Worm (Caenorhabditis elegans) whole organism, young adult: ENCODE measurements around the gene emb-30.

ENCODE experiments used
- B0019.2 ChIP-seq: fragments of 200-800 bp; sonication (Bioruptor generic); conservative IDR thresholded peaks from 2 replicates; pipeline ENCODE4 v1.3.6; 2022; ENCODE audit warnings: missing genetic modification reagents, missing genetic modification characterization, missing compliant biosample characterization
- B0035.1 ChIP-seq: sonication (generic microtip); optimal IDR thresholded peaks from 2 replicates; lab custom pipeline; 2016; ENCODE audit warnings: missing genetic modification characterization, mild to moderate bottlenecking, missing compliant biosample characterization, missing genotype, missing genetic modification reagents
- C17E4.6 ChIP-seq: fragments of 200-800 bp; sonication (Bioruptor generic); IDR thresholded peaks from 2 replicates; pipeline ENCODE4 v1.3.6; 2022; ENCODE audit warnings: missing genetic modification reagents, missing genetic modification characterization, missing compliant biosample characterization
- F33H1.4 ChIP-seq: fragments of 200-800 bp; sonication (Bioruptor generic); IDR thresholded peaks from 2 replicates; pipeline ENCODE4 v1.3.6; 2022; ENCODE audit warnings: missing genetic modification reagents, missing genetic modification characterization, missing compliant biosample characterization
- F37B4.10 ChIP-seq: fragments of 200-800 bp; sonication (Bioruptor generic); IDR thresholded peaks from 2 replicates; pipeline ENCODE4 v1.3.6; 2022; ENCODE audit warnings: missing genetic modification characterization, missing compliant biosample characterization
- F39B2.1 ChIP-seq: fragments of 200-800 bp; sonication (Bioruptor generic); IDR thresholded peaks from 2 replicates; pipeline ENCODE4 v1.3.6; 2022; ENCODE audit warnings: missing genetic modification reagents, missing genetic modification characterization, missing compliant biosample characterization
- Y53F4B.3 ChIP-seq: fragments of 200-800 bp; sonication (Bioruptor generic); IDR thresholded peaks from 2 replicates; pipeline ENCODE4 v1.3.6; 2022; ENCODE audit warnings: missing genetic modification reagents, missing genetic modification characterization, missing compliant biosample characterization
- Y53G8AR.9 ChIP-seq: fragments of 200-800 bp; sonication (Bioruptor generic); conservative IDR thresholded peaks from 2 replicates; pipeline ENCODE4 v1.3.6; 2022; ENCODE audit warnings: missing genetic modification reagents, missing genetic modification characterization, missing compliant biosample characterization
- Y56A3A.18 ChIP-seq: fragments of 200-800 bp; sonication (Bioruptor generic); IDR thresholded peaks from 2 replicates; pipeline ENCODE4 v1.3.6; 2022; ENCODE audit warnings: missing genetic modification reagents, missing genetic modification characterization, missing compliant biosample characterization
- Y79H2A.3 ChIP-seq: fragments of 200-800 bp; sonication (Bioruptor generic); conservative IDR thresholded peaks from 2 replicates; pipeline ENCODE4 v1.3.6; 2022; ENCODE audit warnings: missing genetic modification reagents, missing genetic modification characterization, missing compliant biosample characterization
- Y95B8A.8 ChIP-seq: fragments of 200-800 bp; sonication (Bioruptor generic); IDR thresholded peaks from 2 replicates; pipeline ENCODE4 v1.3.6; 2022; ENCODE audit warnings: missing genetic modification reagents, missing genetic modification characterization, missing compliant biosample characterization
- ZK185.1 ChIP-seq: sonication (generic microtip); optimal IDR thresholded peaks from 2 replicates; lab custom pipeline; 2016; ENCODE audit warnings: mild to moderate bottlenecking, missing genetic modification characterization, missing compliant biosample characterization; ENCODE audit not compliant: poor library complexity, severe bottlenecking
- akir-1 ChIP-seq: fragments of 200-800 bp; sonication (Bioruptor generic); optimal IDR thresholded peaks from 2 replicates; lab custom pipeline; 2018; ENCODE audit warnings: mild to moderate bottlenecking, missing genetic modification characterization, moderate library complexity, missing compliant biosample characterization
- bed-1 ChIP-seq: fragments of 200-800 bp; sonication (Bioruptor generic); IDR thresholded peaks from 2 replicates; pipeline ENCODE4 v1.3.6; 2022; ENCODE audit warnings: missing genetic modification reagents, missing genetic modification characterization, missing compliant biosample characterization
- ceh-100 ChIP-seq: fragments of 200-800 bp; sonication (Bioruptor generic); IDR thresholded peaks from 2 replicates; pipeline ENCODE4 v1.3.6; 2022; ENCODE audit warnings: missing genetic modification reagents, missing genetic modification characterization, missing compliant biosample characterization
- ceh-27 ChIP-seq: fragments of 200-800 bp; sonication (Bioruptor generic); optimal IDR thresholded peaks from 2 replicates; lab custom pipeline; 2018; ENCODE audit warnings: mild to moderate bottlenecking, missing genetic modification characterization, moderate library complexity, missing compliant biosample characterization
- ceh-58 ChIP-seq: fragments of 200-800 bp; sonication (Bioruptor generic); IDR thresholded peaks from 2 replicates; pipeline ENCODE4 v1.3.6; 2022; ENCODE audit warnings: missing genetic modification characterization, missing compliant biosample characterization
- chd-7 ChIP-seq: sonication (generic microtip); optimal IDR thresholded peaks from 2 replicates; lab custom pipeline; 2016; ENCODE audit warnings: mild to moderate bottlenecking, missing genetic modification characterization, moderate library complexity, missing compliant biosample characterization
- dox-1 ChIP-seq: fragments of 200-800 bp; sonication (Bioruptor generic); IDR thresholded peaks from 2 replicates; pipeline ENCODE4 v1.3.6; 2022; ENCODE audit warnings: missing genetic modification reagents, missing genetic modification characterization, missing compliant biosample characterization
- dpl-1 ChIP-seq: fragments of 150-350 bp; optimal IDR thresholded peaks from 2 replicates; lab custom pipeline; 2014; ENCODE audit warnings: missing biosample characterization, missing genetic modification reagents, missing genetic modification characterization
- efl-1 ChIP-seq: fragments of 150-350 bp; optimal IDR thresholded peaks from 2 replicates; lab custom pipeline; 2014; ENCODE audit warnings: missing biosample characterization, missing genetic modification reagents, missing genetic modification characterization
- egl-18 ChIP-seq: fragments of 200-800 bp; sonication (Bioruptor generic); IDR thresholded peaks from 2 replicates; pipeline ENCODE4 v1.3.6; 2022; ENCODE audit warnings: missing genetic modification reagents, missing genetic modification characterization, missing compliant biosample characterization
- lag-1 ChIP-seq: fragments of 200-800 bp; sonication (Bioruptor generic); IDR thresholded peaks from 2 replicates; pipeline ENCODE4 v1.3.6; 2022; ENCODE audit warnings: missing genetic modification reagents, missing genetic modification characterization, missing compliant biosample characterization
- lin-35 ChIP-seq, 3 experiments: fragments of 150-350 bp in 2 of 3; sonication (generic microtip) in 1 of 3; optimal IDR thresholded peaks; 2 replicates each; lab custom pipeline; 2014 to 2018; ENCODE audit warnings: missing biosample characterization in 3 of 3, missing genetic modification characterization in 3 of 3, missing genetic modification reagents in 3 of 3
- lin-40 ChIP-seq: sonication (generic microtip); optimal IDR thresholded peaks from 2 replicates; lab custom pipeline; 2016; ENCODE audit warnings: missing genetic modification characterization, mild to moderate bottlenecking, missing compliant biosample characterization, missing genotype, missing genetic modification reagents
- lir-1 ChIP-seq: fragments of 200-800 bp; sonication (Bioruptor generic); conservative IDR thresholded peaks from 2 replicates; pipeline ENCODE4 v1.3.6; 2022; ENCODE audit warnings: missing genetic modification reagents, missing genetic modification characterization, missing compliant biosample characterization
- madf-8 ChIP-seq: fragments of 200-800 bp; sonication (Bioruptor generic); conservative IDR thresholded peaks from 2 replicates; pipeline ENCODE4 v1.3.6; 2022; ENCODE audit warnings: missing genetic modification reagents, missing genetic modification characterization, missing compliant biosample characterization
- mcd-1 ChIP-seq: fragments of 200-800 bp; sonication (Bioruptor generic); IDR thresholded peaks from 2 replicates; pipeline ENCODE4 v1.3.6; 2022; ENCODE audit warnings: missing genetic modification reagents, missing genetic modification characterization, missing compliant biosample characterization
- mes-4 ChIP-seq: sonication (generic microtip); optimal IDR thresholded peaks from 2 replicates; lab custom pipeline; 2016; ENCODE audit warnings: missing genotype, missing genetic modification characterization, missing compliant biosample characterization
- nfya-1 ChIP-seq: sonication (generic microtip); optimal IDR thresholded peaks from 2 replicates; lab custom pipeline; 2017; ENCODE audit warnings: antibody characterized with exemption, missing compliant biosample characterization, missing genetic modification characterization, borderline replicate concordance; ENCODE audit not compliant: insufficient read depth
- nfyb-1 ChIP-seq: fragments of 200-800 bp; sonication (Bioruptor generic); IDR thresholded peaks from 2 replicates; pipeline ENCODE4 v1.3.6; 2022; ENCODE audit warnings: missing genetic modification reagents, missing genetic modification characterization, missing compliant biosample characterization
- nhr-27 ChIP-seq: fragments of 200-800 bp; sonication (Bioruptor generic); optimal IDR thresholded peaks from 2 replicates; lab custom pipeline; 2018; ENCODE audit warnings: mild to moderate bottlenecking, missing genetic modification characterization, moderate library complexity, missing compliant biosample characterization
- nhr-80 ChIP-seq: sonication (generic microtip); optimal IDR thresholded peaks from 2 replicates; lab custom pipeline; 2016; ENCODE audit warnings: missing genetic modification characterization, missing compliant biosample characterization
- nhr-90 ChIP-seq: sonication (generic microtip); optimal IDR thresholded peaks from 2 replicates; lab custom pipeline; 2016; ENCODE audit warnings: missing genotype, mild to moderate bottlenecking, missing genetic modification characterization, missing compliant biosample characterization
- rcor-1 ChIP-seq: fragments of 200-800 bp; sonication (Bioruptor generic); IDR thresholded peaks from 2 replicates; pipeline ENCODE4 v1.3.6; 2022; ENCODE audit warnings: missing genetic modification reagents, missing genetic modification characterization, missing compliant biosample characterization
- repo-1 ChIP-seq: sonication (generic microtip); optimal IDR thresholded peaks from 2 replicates; lab custom pipeline; 2017; ENCODE audit warnings: mild to moderate bottlenecking, missing genetic modification characterization, missing compliant biosample characterization
- snpc-3.4 ChIP-seq: sonication (generic microtip); optimal IDR thresholded peaks from 2 replicates; lab custom pipeline; 2017; ENCODE audit warnings: missing genetic modification characterization, mild to moderate bottlenecking, missing compliant biosample characterization, antibody characterized with exemption, moderate library complexity, missing genotype, missing genetic modification reagents
- snpc-4 ChIP-seq, 5 experiments: fragments of 150-350 bp in 1 of 5; sonication (generic microtip) in 4 of 5; optimal IDR thresholded peaks; 2 replicates each; lab custom pipeline; 2014 to 2018; ENCODE audit warnings: missing genetic modification characterization in 5 of 5, missing biosample characterization in 3 of 5, antibody characterized with exemption in 2 of 5, mild to moderate bottlenecking in 2 of 5, missing compliant biosample characterization in 2 of 5, missing genotype in 2 of 5, moderate library complexity in 2 of 5, missing genetic modification reagents in 1 of 5
- somi-1 ChIP-seq: fragments of 200-800 bp; sonication (Bioruptor generic); optimal IDR thresholded peaks from 2 replicates; lab custom pipeline; 2018; ENCODE audit warnings: mild to moderate bottlenecking, missing genetic modification characterization, missing compliant biosample characterization
- sptf-2 ChIP-seq: fragments of 200-800 bp; sonication (Bioruptor generic); optimal IDR thresholded peaks from 2 replicates; lab custom pipeline; 2018; ENCODE audit warnings: mild to moderate bottlenecking, missing genetic modification characterization, missing compliant biosample characterization
- unc-62 ChIP-seq: fragments of 150-350 bp; optimal IDR thresholded peaks from 2 replicates; lab custom pipeline; 2014; ENCODE audit warnings: missing biosample characterization, missing genetic modification reagents, missing genetic modification characterization
- xnd-1 ChIP-seq: sonication (generic microtip); optimal IDR thresholded peaks from 2 replicates; lab custom pipeline; 2016; ENCODE audit warnings: missing genotype, missing genetic modification reagents, missing genetic modification characterization, missing compliant biosample characterization
- zfh-2 ChIP-seq: fragments of 200-800 bp; sonication (Bioruptor generic); conservative IDR thresholded peaks from 2 replicates; pipeline ENCODE4 v1.3.6; 2022; ENCODE audit warnings: missing genetic modification reagents, missing genetic modification characterization, missing compliant biosample characterization
- ztf-18 ChIP-seq: sonication (generic microtip); optimal IDR thresholded peaks from 2 replicates; lab custom pipeline; 2016; ENCODE audit warnings: missing genotype, mild to moderate bottlenecking, missing genetic modification characterization, missing compliant biosample characterization
- ztf-25 ChIP-seq: fragments of 200-800 bp; sonication (Bioruptor generic); IDR thresholded peaks from 2 replicates; pipeline ENCODE4 v1.3.6; 2022; ENCODE audit warnings: missing genetic modification reagents, missing genetic modification characterization, missing compliant biosample characterization
- ztf-26 ChIP-seq: sonication (generic microtip); optimal IDR thresholded peaks from 2 replicates; lab custom pipeline; 2017; ENCODE audit warnings: missing genetic modification characterization, missing compliant biosample characterization
- ztf-3 ChIP-seq: fragments of 200-800 bp; sonication (Bioruptor generic); optimal IDR thresholded peaks from 2 replicates; lab custom pipeline; 2018; ENCODE audit warnings: mild to moderate bottlenecking, missing genetic modification characterization, missing compliant biosample characterization

emb-30 gene

DNA sequence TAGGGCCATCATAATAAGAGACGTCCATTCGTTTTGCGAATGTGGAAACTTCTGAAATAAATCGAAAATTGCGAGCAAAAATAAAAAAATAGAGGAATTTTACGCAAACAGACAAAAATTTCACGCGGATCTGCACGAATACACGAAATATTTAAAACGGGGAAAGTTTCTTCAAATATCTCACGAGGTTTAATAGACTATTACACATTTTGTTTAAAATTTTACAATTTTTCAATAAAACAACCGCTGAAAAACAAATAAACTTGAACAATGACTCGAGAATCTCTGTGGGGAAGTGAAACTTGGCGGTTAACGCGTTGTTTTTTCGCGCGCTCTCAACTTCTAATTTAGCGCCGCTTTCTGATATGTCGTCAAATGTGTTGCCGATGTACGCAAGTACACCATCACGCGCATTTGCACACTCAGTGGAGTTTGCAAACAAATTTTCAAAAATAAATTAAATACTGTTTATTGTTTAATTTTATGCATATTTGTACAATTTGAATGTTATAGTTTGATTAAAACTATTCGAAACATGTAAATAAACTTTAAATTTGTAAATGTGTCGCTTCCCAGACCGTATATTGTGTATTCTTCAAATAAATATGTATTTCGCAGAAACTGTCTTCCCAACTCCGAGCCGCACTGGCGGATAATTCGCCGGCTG, 48.0 kb downstream of the emb-30 start, which contains the start of the genes gpr-2 and rgr-1 (continued):
- TF ChIP-seq snpc-4 (GFP tag; optimal IDR thresholded peaks at IDR 0.05; lab: Kevin White, UChicago) (no peak), snpc-4 (tag; optimal IDR thresholded peaks at IDR 0.05; lab: Kevin White, UChicago) (peak in 3 of 4 experiments; percentile 13 to 64 (median 40)), dox-1 (GFP tag; lab: Robert Waterston, UW) (peak; percentile 86), mcd-1 (peak; percentile 80), somi-1 (GFP tag; lab: Kevin White, UChicago) (no peak), lag-1 (no peak), lin-35 (GFP tag; optimal IDR thresholded peaks at IDR 0.05; lab: Kevin White, UChicago) (peak in 2 of 3 experiments; percentile 44 to 63), lir-1 (peak; percentile 40; the same call in 1 of the 2 replicates), sptf-2 (GFP tag; lab: Kevin White, UChicago) (no peak), ceh-100 (peak; percentile 60; the same call in 1 of the 2 replicates), ztf-3 (GFP tag; lab: Kevin White, UChicago) (no peak), lin-40 (tag; lab: Kevin White, UChicago) (no peak), egl-18 (GFP tag; lab: Robert Waterston, UW) (no peak), bed-1 (GFP tag; lab: Robert Waterston, UW) (no peak), xnd-1 (tag; lab: Kevin White, UChicago) (peak; percentile 91), rcor-1 (peak; percentile 82), ztf-18 (tag; lab: Kevin White, UChicago) (peak; percentile 60), ZK185.1 (tag; lab: Kevin White, UChicago) (no peak), F33H1.4 (peak; percentile 81), B0019.2 (GFP tag; lab: Robert Waterston, UW) (peak; percentile 79), ztf-26 (no peak), nfyb-1 (GFP tag; lab: Robert Waterston, UW) (no peak), ceh-27 (GFP tag; lab: Kevin White, UChicago) (no peak), efl-1 (GFP tag; lab: Kevin White, UChicago) (peak; percentile 98), ztf-25 (GFP tag; lab: Robert Waterston, UW) (no peak), nhr-80 (tag; lab: Kevin White, UChicago) (no peak), snpc-3.4 (peak; percentile 80), Y95B8A.8 (GFP tag; lab: Robert Waterston, UW) (peak; percentile 86), nhr-90 (no peak), ceh-58 (no peak), dpl-1 (GFP tag; lab: Kevin White, UChicago) (peak; percentile 92), B0035.1 (tag; lab: Kevin White, UChicago) (no peak), nhr-27 (tag; lab: Kevin White, UChicago) (no peak), akir-1 (GFP tag; lab: Kevin White, UChicago) (no peak), unc-62 (GFP tag; lab: Kevin White, UChicago) (no peak), F37B4.10 (GFP tag; lab: Robert Waterston, UW) (no peak), chd-7 (tag; lab: Kevin White, UChicago) (no peak), repo-1 (no peak), Y79H2A.3 (GFP tag; lab: Robert Waterston, UW) (peak; percentile 56; the same call in 1 of the 2 replicates), Y56A3A.18 (GFP tag; lab: Robert Waterston, UW) (no peak), C17E4.6 (GFP tag; lab: Robert Waterston, UW) (peak; percentile 85), mes-4 (tag; lab: Kevin White, UChicago) (no peak), Y53G8AR.9 (GFP tag; lab: Robert Waterston, UW) (peak; percentile 36; the same call in 1 of the 2 replicates), F39B2.1 (GFP tag; lab: Robert Waterston, UW) (no peak), nfya-1 (tag; lab: Kevin White, UChicago) (no peak), Y53F4B.3 (no peak), madf-8 (GFP tag; lab: Robert Waterston, UW) (peak; percentile 96), zfh-2 (GFP tag; lab: Robert Waterston, UW) (no peak)
